Worm (Caenorhabditis elegans) whole organism, young adult: Measurements from ENCODE around the gene yif-1.

Experiments
- B0019.2 ChIP-seq: fragments of 200-800 bp; sonication (Bioruptor generic); conservative IDR thresholded peaks from 2 replicates; pipeline ENCODE4 v1.3.6; 2022; ENCODE audit warnings: missing genetic modification reagents, missing genetic modification characterization, missing compliant biosample characterization
- B0336.3 ChIP-seq: fragments of 200-800 bp; sonication (Bioruptor generic); IDR thresholded peaks from 2 replicates; pipeline ENCODE4 v1.3.6; 2022; ENCODE audit warnings: missing genetic modification characterization, missing compliant biosample characterization
- C06A6.2 ChIP-seq: fragments of 200-800 bp; sonication (Bioruptor generic); conservative IDR thresholded peaks from 2 replicates; pipeline ENCODE4 v1.3.6; 2022; ENCODE audit warnings: missing genetic modification characterization, missing compliant biosample characterization
- C17E4.6 ChIP-seq: fragments of 200-800 bp; sonication (Bioruptor generic); IDR thresholded peaks from 2 replicates; pipeline ENCODE4 v1.3.6; 2022; ENCODE audit warnings: missing genetic modification reagents, missing genetic modification characterization, missing compliant biosample characterization
- D2030.7 ChIP-seq: fragments of 200-800 bp; sonication (Bioruptor generic); IDR thresholded peaks from 2 replicates; pipeline ENCODE4 v1.3.6; 2022; ENCODE audit warnings: missing genetic modification reagents, missing genetic modification characterization, missing compliant biosample characterization
- F10E7.11 ChIP-seq: sonication (generic microtip); optimal IDR thresholded peaks from 2 replicates; lab custom pipeline; 2017; ENCODE audit warnings: mild to moderate bottlenecking, missing genetic modification characterization, moderate library complexity, missing compliant biosample characterization
- F33H1.4 ChIP-seq: fragments of 200-800 bp; sonication (Bioruptor generic); IDR thresholded peaks from 2 replicates; pipeline ENCODE4 v1.3.6; 2022; ENCODE audit warnings: missing genetic modification reagents, missing genetic modification characterization, missing compliant biosample characterization
- F39B2.1 ChIP-seq: fragments of 200-800 bp; sonication (Bioruptor generic); IDR thresholded peaks from 2 replicates; pipeline ENCODE4 v1.3.6; 2022; ENCODE audit warnings: missing genetic modification reagents, missing genetic modification characterization, missing compliant biosample characterization
- F49E8.2 ChIP-seq: sonication (generic microtip); optimal IDR thresholded peaks from 3 replicates; lab custom pipeline; 2017; ENCODE audit warnings: missing genetic modification characterization, mild to moderate bottlenecking, missing compliant biosample characterization, antibody characterized with exemption, moderate library complexity; ENCODE audit not compliant: insufficient read depth
- F57C9.4 ChIP-seq: sonication (generic microtip); optimal IDR thresholded peaks from 2 replicates; lab custom pipeline; 2017; ENCODE audit warnings: mild to moderate bottlenecking, missing genetic modification characterization, missing compliant biosample characterization
- K11D2.4 ChIP-seq: fragments of 200-800 bp; sonication (Bioruptor generic); IDR thresholded peaks from 2 replicates; pipeline ENCODE4 v1.3.6; 2022; ENCODE audit warnings: missing genetic modification reagents, missing genetic modification characterization, missing compliant biosample characterization
- Y53G8AR.9 ChIP-seq: fragments of 200-800 bp; sonication (Bioruptor generic); conservative IDR thresholded peaks from 2 replicates; pipeline ENCODE4 v1.3.6; 2022; ENCODE audit warnings: missing genetic modification reagents, missing genetic modification characterization, missing compliant biosample characterization
- Y56A3A.18 ChIP-seq: fragments of 200-800 bp; sonication (Bioruptor generic); IDR thresholded peaks from 2 replicates; pipeline ENCODE4 v1.3.6; 2022; ENCODE audit warnings: missing genetic modification reagents, missing genetic modification characterization, missing compliant biosample characterization
- Y79H2A.3 ChIP-seq: fragments of 200-800 bp; sonication (Bioruptor generic); conservative IDR thresholded peaks from 2 replicates; pipeline ENCODE4 v1.3.6; 2022; ENCODE audit warnings: missing genetic modification reagents, missing genetic modification characterization, missing compliant biosample characterization
- Y95B8A.8 ChIP-seq: fragments of 200-800 bp; sonication (Bioruptor generic); IDR thresholded peaks from 2 replicates; pipeline ENCODE4 v1.3.6; 2022; ENCODE audit warnings: missing genetic modification reagents, missing genetic modification characterization, missing compliant biosample characterization
- attf-5 ChIP-seq: fragments of 200-800 bp; sonication (Bioruptor generic); optimal IDR thresholded peaks from 2 replicates; lab custom pipeline; 2018; ENCODE audit warnings: mild to moderate bottlenecking, missing genetic modification characterization, missing compliant biosample characterization
- attf-6 ChIP-seq: fragments of 200-800 bp; sonication (Bioruptor generic); IDR thresholded peaks from 2 replicates; pipeline ENCODE4 v1.3.6; 2022; ENCODE audit warnings: missing genetic modification reagents, missing genetic modification characterization, missing compliant biosample characterization
- cebp-1 ChIP-seq, 2 experiments: fragments of 200-800 bp in 1 of 2; sonication (Bioruptor generic) in 1 of 2; sonication (generic microtip) in 1 of 2; IDR thresholded peaks in 1 of 2; optimal IDR thresholded peaks in 1 of 2; 2 replicates each; pipeline versions ENCODE4 v1.3.6 to Lab custom; 2017 to 2022; ENCODE audit warnings: missing compliant biosample characterization in 2 of 2, missing genetic modification characterization in 2 of 2, mild to moderate bottlenecking in 1 of 2, missing genetic modification reagents in 1 of 2, moderate library complexity in 1 of 2
- ceh-79 ChIP-seq: sonication (generic microtip); optimal IDR thresholded peaks from 2 replicates; lab custom pipeline; 2017; ENCODE audit warnings: mild to moderate bottlenecking, missing genetic modification characterization, missing compliant biosample characterization
- ceh-91 ChIP-seq: fragments of 200-800 bp; sonication (Bioruptor generic); IDR thresholded peaks from 2 replicates; pipeline ENCODE4 v1.3.6; 2022; ENCODE audit warnings: missing genetic modification reagents, missing genetic modification characterization, missing compliant biosample characterization
- dox-1 ChIP-seq: fragments of 200-800 bp; sonication (Bioruptor generic); IDR thresholded peaks from 2 replicates; pipeline ENCODE4 v1.3.6; 2022; ENCODE audit warnings: missing genetic modification reagents, missing genetic modification characterization, missing compliant biosample characterization
- dpl-1 ChIP-seq: fragments of 150-350 bp; optimal IDR thresholded peaks from 2 replicates; lab custom pipeline; 2014; ENCODE audit warnings: missing biosample characterization, missing genetic modification reagents, missing genetic modification characterization
- efl-1 ChIP-seq: fragments of 150-350 bp; optimal IDR thresholded peaks from 2 replicates; lab custom pipeline; 2014; ENCODE audit warnings: missing biosample characterization, missing genetic modification reagents, missing genetic modification characterization
- him-1 ChIP-seq: sonication (generic microtip); optimal IDR thresholded peaks from 2 replicates; lab custom pipeline; 2016; ENCODE audit warnings: missing genotype, missing genetic modification reagents, missing genetic modification characterization, missing compliant biosample characterization
- hlh-26 ChIP-seq: fragments of 200-800 bp; sonication (Bioruptor generic); conservative IDR thresholded peaks from 2 replicates; pipeline ENCODE4 v1.3.6; 2022; ENCODE audit warnings: missing genetic modification reagents, missing genetic modification characterization, missing compliant biosample characterization
- hrde-1 ChIP-seq: sonication (generic microtip); optimal IDR thresholded peaks from 2 replicates; lab custom pipeline; 2016; ENCODE audit warnings: missing genetic modification characterization, mild to moderate bottlenecking, missing compliant biosample characterization, moderate library complexity, missing genotype, missing genetic modification reagents, borderline replicate concordance
- lag-1 ChIP-seq: fragments of 200-800 bp; sonication (Bioruptor generic); IDR thresholded peaks from 2 replicates; pipeline ENCODE4 v1.3.6; 2022; ENCODE audit warnings: missing genetic modification reagents, missing genetic modification characterization, missing compliant biosample characterization
- let-526 ChIP-seq: fragments of 200-800 bp; sonication (Bioruptor generic); IDR thresholded peaks from 2 replicates; pipeline ENCODE4 v1.3.6; 2022; ENCODE audit warnings: missing genetic modification reagents, missing genetic modification characterization, missing compliant biosample characterization
- lin-26 ChIP-seq: fragments of 200-800 bp; sonication (Bioruptor generic); IDR thresholded peaks from 2 replicates; pipeline ENCODE4 v1.3.6; 2022; ENCODE audit warnings: missing genetic modification reagents, missing genetic modification characterization, missing compliant biosample characterization
- lin-40 ChIP-seq: sonication (generic microtip); optimal IDR thresholded peaks from 2 replicates; lab custom pipeline; 2016; ENCODE audit warnings: missing genetic modification characterization, mild to moderate bottlenecking, missing compliant biosample characterization, missing genotype, missing genetic modification reagents
- madf-8 ChIP-seq: fragments of 200-800 bp; sonication (Bioruptor generic); conservative IDR thresholded peaks from 2 replicates; pipeline ENCODE4 v1.3.6; 2022; ENCODE audit warnings: missing genetic modification reagents, missing genetic modification characterization, missing compliant biosample characterization
- mel-28 ChIP-seq: sonication (generic microtip); optimal IDR thresholded peaks from 2 replicates; lab custom pipeline; 2016; ENCODE audit warnings: borderline replicate concordance, mild to moderate bottlenecking, missing genetic modification characterization, missing compliant biosample characterization
- mes-4 ChIP-seq: sonication (generic microtip); optimal IDR thresholded peaks from 2 replicates; lab custom pipeline; 2016; ENCODE audit warnings: missing genotype, missing genetic modification characterization, missing compliant biosample characterization
- nfya-1 ChIP-seq: sonication (generic microtip); optimal IDR thresholded peaks from 2 replicates; lab custom pipeline; 2017; ENCODE audit warnings: antibody characterized with exemption, missing compliant biosample characterization, missing genetic modification characterization, borderline replicate concordance; ENCODE audit not compliant: insufficient read depth
- nhr-27 ChIP-seq: fragments of 200-800 bp; sonication (Bioruptor generic); optimal IDR thresholded peaks from 2 replicates; lab custom pipeline; 2018; ENCODE audit warnings: mild to moderate bottlenecking, missing genetic modification characterization, moderate library complexity, missing compliant biosample characterization
- nhr-80 ChIP-seq: sonication (generic microtip); optimal IDR thresholded peaks from 2 replicates; lab custom pipeline; 2016; ENCODE audit warnings: missing genetic modification characterization, missing compliant biosample characterization
- pha-4 ChIP-seq: fragments of 150-350 bp; sonication (generic microtip); optimal IDR thresholded peaks from 2 replicates; lab custom pipeline; 2014; ENCODE audit warnings: missing biosample characterization, missing genetic modification reagents, missing genetic modification characterization
- sdz-38 ChIP-seq: sonication (generic microtip); optimal IDR thresholded peaks from 2 replicates; lab custom pipeline; 2016; ENCODE audit warnings: missing genotype, missing genetic modification characterization, missing compliant biosample characterization
- sptf-2 ChIP-seq: fragments of 200-800 bp; sonication (Bioruptor generic); optimal IDR thresholded peaks from 2 replicates; lab custom pipeline; 2018; ENCODE audit warnings: mild to moderate bottlenecking, missing genetic modification characterization, missing compliant biosample characterization
- unc-130 ChIP-seq: sonication (generic microtip); optimal IDR thresholded peaks from 2 replicates; lab custom pipeline; 2016; ENCODE audit warnings: missing genetic modification reagents, missing genetic modification characterization, missing compliant biosample characterization
- unc-62 ChIP-seq: fragments of 150-350 bp; optimal IDR thresholded peaks from 2 replicates; lab custom pipeline; 2014; ENCODE audit warnings: missing biosample characterization, missing genetic modification reagents, missing genetic modification characterization
- xnd-1 ChIP-seq: sonication (generic microtip); optimal IDR thresholded peaks from 2 replicates; lab custom pipeline; 2016; ENCODE audit warnings: missing genotype, missing genetic modification reagents, missing genetic modification characterization, missing compliant biosample characterization
- zfh-2 ChIP-seq: fragments of 200-800 bp; sonication (Bioruptor generic); conservative IDR thresholded peaks from 2 replicates; pipeline ENCODE4 v1.3.6; 2022; ENCODE audit warnings: missing genetic modification reagents, missing genetic modification characterization, missing compliant biosample characterization
- ztf-18 ChIP-seq: sonication (generic microtip); optimal IDR thresholded peaks from 2 replicates; lab custom pipeline; 2016; ENCODE audit warnings: missing genotype, mild to moderate bottlenecking, missing genetic modification characterization, missing compliant biosample characterization
- ztf-28 ChIP-seq: fragments of 200-800 bp; sonication (Bioruptor generic); IDR thresholded peaks from 2 replicates; pipeline ENCODE4 v1.3.6; 2022; ENCODE audit warnings: missing genetic modification reagents, missing genetic modification characterization, missing compliant biosample characterization

The yif-1 gene

DNA sequence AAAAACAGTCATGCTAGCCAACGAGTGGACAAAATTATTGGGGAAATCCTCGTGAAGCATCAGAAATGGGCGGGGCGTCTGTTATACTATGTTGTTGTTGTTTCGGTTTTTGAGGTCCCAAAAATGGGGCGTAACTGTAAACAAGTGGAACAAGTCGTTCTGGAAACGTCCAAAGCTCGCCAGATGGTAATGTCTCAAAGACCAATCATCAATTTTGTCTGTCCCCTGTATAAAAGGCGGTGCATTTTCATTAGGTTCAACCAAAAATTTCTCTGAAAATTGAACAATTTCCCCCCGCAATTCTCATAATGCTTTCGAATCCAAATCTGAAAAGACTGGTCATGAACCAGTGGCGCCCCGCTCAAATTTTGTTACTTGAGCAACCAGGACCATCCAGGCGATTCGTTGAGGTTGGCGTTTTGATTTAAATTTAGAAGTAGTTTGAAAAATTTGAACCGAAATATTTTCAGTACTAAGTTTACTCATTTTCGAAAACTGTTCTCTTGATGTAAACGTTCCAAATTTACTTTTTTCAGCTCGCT, 35.6 kb downstream of the yif-1 start (continued):
- TF ChIP-seq Y53G8AR.9 (GFP tag; lab: Robert Waterston, UW) (peak; percentile 51; the same call in 1 of the 2 replicates), Y79H2A.3 (GFP tag; lab: Robert Waterston, UW) (peak; percentile 86), lin-26 (GFP tag; lab: Robert Waterston, UW) (peak; percentile 43; the same call in 1 of the 2 replicates), C06A6.2 (GFP tag; lab: Robert Waterston, UW) (no peak), zfh-2 (GFP tag; lab: Robert Waterston, UW) (no peak), B0336.3 (GFP tag; lab: Robert Waterston, UW) (peak; percentile 41; the same call in 1 of the 2 replicates), C17E4.6 (GFP tag; lab: Robert Waterston, UW) (no peak; the same call in 1 of the 2 replicates), cebp-1 (GFP tag; IDR thresholded peaks at IDR 0.05; lab: Robert Waterston, UW) (no peak), cebp-1 (tag; optimal IDR thresholded peaks at IDR 0.05; lab: Kevin White, UChicago) (peak; percentile 60), attf-5 (GFP tag; lab: Kevin White, UChicago) (peak; percentile 1), F49E8.2 (tag; lab: Kevin White, UChicago) (peak; percentile 7), Y95B8A.8 (peak; percentile 68), dpl-1 (GFP tag; lab: Kevin White, UChicago) (no peak), unc-130 (GFP tag; lab: Kevin White, UChicago) (no peak), let-526 (GFP tag; lab: Robert Waterston, UW) (0 out of 2 replicates have a peak, but pooled peaks have one; percentile 28), F33H1.4 (no peak), mes-4 (no peak), D2030.7 (GFP tag; lab: Robert Waterston, UW) (peak; percentile 22; the same call in 1 of the 2 replicates), hlh-26 (GFP tag; lab: Robert Waterston, UW) (no peak)

DNA sequence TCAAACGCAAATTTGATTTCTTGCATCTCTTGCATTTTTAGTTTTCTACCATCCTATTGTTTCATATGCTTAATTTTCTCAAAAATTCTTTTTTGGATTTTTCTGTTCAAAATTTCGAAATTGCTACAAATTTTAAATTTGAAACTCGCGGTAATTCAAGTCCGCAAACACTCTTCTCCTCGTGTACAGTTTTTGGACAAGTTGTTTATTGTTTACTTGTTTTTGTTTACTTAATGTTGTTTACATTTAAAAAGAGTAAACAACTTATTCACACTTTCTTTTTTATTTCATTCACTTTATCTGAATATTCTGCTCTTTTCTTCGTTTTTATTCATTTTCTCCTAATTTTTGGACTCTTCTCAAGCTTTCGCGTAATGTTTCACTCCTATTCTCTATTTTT, 36.4 kb downstream of the yif-1 start:
- no peak for TF ChIP-seq nhr-27
- no peak for TF ChIP-seq unc-62 (GFP tag; lab: Kevin White, UChicago)
- peak; percentile 46; the same call in 1 of the 2 replicates for TF ChIP-seq madf-8 (GFP tag; lab: Robert Waterston, UW)
- 0 out of 2 replicates have a peak, but pooled peaks have one; percentile 31 for TF ChIP-seq B0019.2 (GFP tag; lab: Robert Waterston, UW)
- no peak for TF ChIP-seq lag-1
- TF ChIP-seq ceh-79 (tag; lab: Kevin White, UChicago), result no peak
- TF ChIP-seq mes-4, result no peak
- no peak for TF ChIP-seq C06A6.2 (GFP tag; lab: Robert Waterston, UW)
- peak; percentile 96 for TF ChIP-seq unc-130 (GFP tag; lab: Kevin White, UChicago)
- TF ChIP-seq dox-1 (GFP tag; lab: Robert Waterston, UW), result peak; percentile 33; the same call in 1 of the 2 replicates
- TF ChIP-seq Y56A3A.18 (GFP tag; lab: Robert Waterston, UW), result no peak
- peak; percentile 18 for TF ChIP-seq him-1 (tag; lab: Kevin White, UChicago)
- no peak for TF ChIP-seq attf-6
- TF ChIP-seq ztf-28, result no peak
- TF ChIP-seq ceh-91 (GFP tag; lab: Robert Waterston, UW), result peak; percentile 50; the same call in 1 of the 2 replicates
- peak; percentile 80 for TF ChIP-seq D2030.7 (GFP tag; lab: Robert Waterston, UW)
- no peak for TF ChIP-seq xnd-1 (tag; lab: Kevin White, UChicago)
- TF ChIP-seq F57C9.4 (tag; lab: Kevin White, UChicago), result no peak
- no peak for TF ChIP-seq K11D2.4
- TF ChIP-seq pha-4 (tag; lab: Kevin White, UChicago), result no peak
- TF ChIP-seq sdz-38 (tag; lab: Kevin White, UChicago), result no peak
- TF ChIP-seq hlh-26 (GFP tag; lab: Robert Waterston, UW), result no peak
- TF ChIP-seq nfya-1, result no peak
- TF ChIP-seq nhr-80 (tag; lab: Kevin White, UChicago), result no peak
- TF ChIP-seq efl-1, result peak; percentile 63
- no peak for TF ChIP-seq lin-40 (tag; lab: Kevin White, UChicago)
- no peak for TF ChIP-seq hrde-1 (tag; lab: Kevin White, UChicago)
- TF ChIP-seq sptf-2 (GFP tag; lab: Kevin White, UChicago), result no peak
- TF ChIP-seq mel-28, result no peak
- TF ChIP-seq F39B2.1 (GFP tag; lab: Robert Waterston, UW), result no peak
- TF ChIP-seq ztf-18, result no peak
- no peak for TF ChIP-seq F10E7.11
- TF ChIP-seq B0336.3 (GFP tag; lab: Robert Waterston, UW), result no peak
